Fruit fly (Drosophila melanogaster) Kc167 (cell line): ENCODE results near the gene Oscillin.

ENCODE experiments used
- Myc ChIP-seq: fragments of >200 bp; optimal IDR thresholded peaks from 2 replicates; lab custom pipeline; 2017; ENCODE audit warnings: missing external identifiers
- Sin3A ChIP-seq: fragments of >200 bp; optimal IDR thresholded peaks from 2 replicates; lab custom pipeline; 2018; ENCODE audit warnings: missing external identifiers
- psq ChIP-seq: fragments of >200 bp; optimal IDR thresholded peaks from 2 replicates; lab custom pipeline; 2017; ENCODE audit warnings: missing external identifiers
- ttk ChIP-seq: sonication (Bioruptor generic); optimal IDR thresholded peaks from 2 replicates; lab custom pipeline; 2017; ENCODE audit warnings: missing external identifiers

DNA sequence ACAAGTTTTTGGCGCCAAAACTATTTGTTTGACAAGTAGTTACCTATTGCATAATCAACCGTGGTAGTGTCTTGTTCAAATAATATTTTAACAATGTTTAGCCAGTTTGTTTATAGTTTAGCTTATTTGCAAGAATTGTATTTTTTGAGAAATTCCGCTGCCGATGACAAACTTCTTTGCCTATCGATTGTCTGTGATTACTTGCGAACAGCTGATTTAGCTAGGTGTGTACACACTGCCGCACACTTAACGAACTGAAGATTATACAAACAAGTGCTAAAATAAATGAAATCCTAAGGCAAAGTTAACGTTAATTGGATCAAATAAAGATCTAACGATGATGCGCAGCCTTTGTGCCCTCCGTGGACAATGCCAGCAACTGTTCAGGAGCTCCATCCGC is 20.1 kb upstream of the Oscillin start, which contains the start of gene Cox11:
- no peak for TF ChIP-seq Myc (lab: Kevin White, UChicago)
- TF ChIP-seq Sin3A: no peak
- TF ChIP-seq psq (lab: Kevin White, UChicago): no peak
- TF ChIP-seq ttk (lab: Kevin White, UChicago): no peak
